Fruit fly (Drosophila melanogaster): Measurements from ENCODE around the gene CG8132.

Gene CG8132

DNA sequence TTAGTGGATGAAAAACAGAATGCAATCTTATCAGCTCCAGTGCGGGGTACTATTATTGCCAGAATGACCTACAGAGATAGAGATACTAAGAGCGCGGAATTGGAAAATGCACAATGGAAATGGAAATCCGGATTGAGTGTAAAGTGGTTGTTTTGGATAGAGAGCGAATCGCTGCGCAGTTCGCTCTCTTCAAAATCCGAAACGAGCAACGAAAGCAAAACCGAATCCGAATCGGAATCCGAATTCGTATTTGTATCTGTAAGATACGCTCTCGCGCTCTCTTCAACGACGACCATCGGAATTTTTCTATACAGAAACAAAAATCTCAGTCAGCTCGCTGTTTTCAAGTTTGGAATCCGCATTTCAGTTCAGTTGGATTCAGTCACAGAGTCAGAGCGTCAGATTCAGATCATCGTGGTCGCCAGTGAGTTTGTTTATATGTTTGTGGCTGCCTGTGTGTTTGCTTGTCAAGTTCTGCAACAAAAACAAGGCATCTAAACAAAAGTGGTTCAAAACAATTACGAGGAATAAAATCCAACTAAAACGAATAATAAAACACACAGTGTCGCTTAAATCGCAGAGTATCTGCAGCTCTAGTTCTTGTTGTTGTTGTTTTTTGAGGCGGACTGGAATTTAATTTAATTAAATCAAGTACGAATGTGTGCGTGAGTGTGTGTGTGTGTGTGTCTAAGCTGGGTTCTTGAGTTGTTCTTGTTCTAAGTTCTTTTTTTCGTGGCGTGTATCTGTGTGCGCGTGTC is 16.5 kb downstream of the CG8132 start, which contains the start of gene ps (continued):
- TF ChIP-seq CG17385 (GFP tag; optimal IDR thresholded peaks at IDR 0.05) = peak; percentile 40
- TF ChIP-seq Atf3 (GFP tag; optimal IDR thresholded peaks at IDR 0.05) = no peak
- TF ChIP-seq unpg (GFP tag; optimal IDR thresholded peaks at IDR 0.05) = peak; percentile 16
- TF ChIP-seq nerfin-1 (tag; optimal IDR thresholded peaks at IDR 0.05) = peak; percentile 98
- peak; percentile 83 for TF ChIP-seq cg (GFP tag; optimal IDR thresholded peaks at IDR 0.05)
- TF ChIP-seq CG13296 (GFP tag; optimal IDR thresholded peaks at IDR 0.05) = peak; percentile 50
- TF ChIP-seq HmgZ (tag; optimal IDR thresholded peaks at IDR 0.05) = peak; percentile 23
- peak; percentile 22 for TF ChIP-seq CHES-1-like (GFP tag; optimal IDR thresholded peaks at IDR 0.05)
- TF ChIP-seq CG12071 (GFP tag; optimal IDR thresholded peaks at IDR 0.05) = peak; percentile 37
- TF ChIP-seq ab (GFP tag; optimal IDR thresholded peaks at IDR 0.05) = no peak
- no peak for TF ChIP-seq BEAF-32 (GFP tag; optimal IDR thresholded peaks at IDR 0.05)
- peak; percentile 61 for TF ChIP-seq CG8924 (tag; optimal IDR thresholded peaks at IDR 0.05)
- peak; percentile 8 for TF ChIP-seq ems (GFP tag; optimal IDR thresholded peaks at IDR 0.05)
- no peak for TF ChIP-seq GATAe (GFP tag; conservative IDR thresholded peaks at IDR 0.05)
- no peak for TF ChIP-seq toy (GFP tag; IDR thresholded peaks at IDR 0.05)
- TF ChIP-seq Hmr (GFP tag; optimal IDR thresholded peaks at IDR 0.05) = no peak
- peak; percentile 17 for TF ChIP-seq Meics (GFP tag; optimal IDR thresholded peaks at IDR 0.05)
- TF ChIP-seq hkb (optimal IDR thresholded peaks at IDR 0.05) = no peak
- TF ChIP-seq hkb (GFP tag; IDR thresholded peaks at IDR 0.05) = no peak
- TF ChIP-seq Gug (GFP tag; IDR thresholded peaks at IDR 0.05) = 0 out of 4 replicates have a peak, but pooled peaks have one; percentile 18
- TF ChIP-seq Ravus (GFP tag; IDR thresholded peaks at IDR 0.05) = no peak
- TF ChIP-seq Hr51 (GFP tag; optimal IDR thresholded peaks at IDR 0.05) = peak in 1 of 2 experiments; percentile 0
- no peak for TF ChIP-seq CG2889 (GFP tag; IDR thresholded peaks at IDR 0.05)
- TF ChIP-seq CG10274 (GFP tag; optimal IDR thresholded peaks at IDR 0.05) = no peak
- no peak for TF ChIP-seq Dip3 (GFP tag; optimal IDR thresholded peaks at IDR 0.05)
- TF ChIP-seq oc (tag; optimal IDR thresholded peaks at IDR 0.05) = no peak
- TF ChIP-seq schlank (tag; optimal IDR thresholded peaks at IDR 0.05) = no peak
- TF ChIP-seq CG18011 (GFP tag; optimal IDR thresholded peaks at IDR 0.05) = peak; percentile 5
- TF ChIP-seq Jarid2 (GFP tag; optimal IDR thresholded peaks at IDR 0.05) = peak; percentile 93
- TF ChIP-seq Aef1 (GFP tag; IDR thresholded peaks at IDR 0.05) = no peak
- TF ChIP-seq dm (GFP tag; optimal IDR thresholded peaks at IDR 0.05) = no peak
- no peak for TF ChIP-seq H2.0 (GFP tag; IDR thresholded peaks at IDR 0.05)
- no peak for TF ChIP-seq phol (tag; optimal IDR thresholded peaks at IDR 0.05)
- peak; percentile 21 for TF ChIP-seq Dek (tag; optimal IDR thresholded peaks at IDR 0.05)
- peak; percentile 5 for TF ChIP-seq CG4328 (GFP tag; optimal IDR thresholded peaks at IDR 0.05)
- TF ChIP-seq sug (tag; optimal IDR thresholded peaks at IDR 0.05) = peak; percentile 51
- TF ChIP-seq sens (GFP tag) = peak; percentile 86
- TF ChIP-seq onecut (GFP tag; IDR thresholded peaks at IDR 0.05) = 0 out of 2 replicates have a peak, but pooled peaks have one; percentile 28
- peak; percentile 91 for TF ChIP-seq kni (GFP tag; optimal IDR thresholded peaks at IDR 0.05)
- TF ChIP-seq kay (GFP tag; optimal IDR thresholded peaks at IDR 0.05) = no peak
- TF ChIP-seq wek (GFP tag; optimal IDR thresholded peaks at IDR 0.05) = peak; percentile 3
- TF ChIP-seq CG17568 (GFP tag; optimal IDR thresholded peaks at IDR 0.05) = peak; percentile 27
- TF ChIP-seq gro (GFP tag; optimal IDR thresholded peaks at IDR 0.05) = peak; percentile 51
- TF ChIP-seq insv (GFP tag; optimal IDR thresholded peaks at IDR 0.05) = peak in 1 of 2 experiments; percentile 78
- peak; percentile 51 for TF ChIP-seq D19A (tag; optimal IDR thresholded peaks at IDR 0.05)
- peak; percentile 86 for TF ChIP-seq CG34376 (GFP tag; optimal IDR thresholded peaks at IDR 0.05)
- no peak for TF ChIP-seq CG5953 (GFP tag; IDR thresholded peaks at IDR 0.05)
- TF ChIP-seq CG8281 (tag; optimal IDR thresholded peaks at IDR 0.05) = peak; percentile 64
- no peak for TF ChIP-seq fd96Cb (tag; optimal IDR thresholded peaks at IDR 0.05)
